Worm (Caenorhabditis elegans) whole organism, midembryonic: ENCODE data around the gene tbc-2.

Experiments used
- cog-1 ChIP-seq: sonication (generic microtip); optimal IDR thresholded peaks from 2 replicates; lab custom pipeline; 2016; ENCODE audit warnings: missing genetic modification characterization, missing compliant biosample characterization
- tab-1 ChIP-seq: fragments of 200-800 bp; sonication (Bioruptor generic); IDR thresholded peaks from 2 replicates; pipeline ENCODE4 v1.3.6; 2022; ENCODE audit warnings: missing genetic modification characterization, missing compliant biosample characterization
- ztf-23 ChIP-seq: fragments of 200-800 bp; sonication (Bioruptor generic); IDR thresholded peaks from 2 replicates; pipeline ENCODE4 v1.3.6; 2022; ENCODE audit warnings: missing genetic modification reagents, missing genetic modification characterization, missing compliant biosample characterization

DNA sequence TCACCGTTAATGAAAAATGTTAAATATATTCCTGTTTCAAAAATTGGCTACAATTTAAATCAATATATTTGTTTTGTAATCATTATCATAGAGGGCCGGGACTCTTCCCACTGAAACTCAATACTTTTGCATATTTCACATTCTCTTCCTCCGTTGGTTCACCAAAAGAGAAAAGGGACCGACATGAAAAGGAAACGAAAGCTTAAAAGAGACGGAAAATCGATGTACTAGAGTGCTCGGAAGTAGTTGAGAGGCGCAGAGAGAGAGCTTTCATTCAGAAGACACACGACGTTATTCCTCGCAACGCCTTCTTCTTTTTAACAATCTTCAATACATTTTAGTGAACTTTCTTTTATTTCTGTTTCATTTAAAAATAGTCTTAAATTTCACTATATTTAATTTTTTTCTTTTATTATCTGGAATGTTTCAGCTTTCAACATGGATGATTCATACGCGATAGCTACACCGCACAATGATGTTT is 6.9 kb downstream of the tbc-2 start, which contains the start of gene ehs-1:
- TF ChIP-seq ztf-23 (GFP tag; lab: Robert Waterston, UW) (no peak), tab-1 (no peak), cog-1 (tag; lab: Kevin White, UChicago) (no peak)
